Worm (Caenorhabditis elegans) whole organism, early embryonic: ENCODE results near the gene cyp-29A2.

Source experiments
- B0310.2 ChIP-seq: sonication (generic microtip); optimal IDR thresholded peaks from 2 replicates; lab custom pipeline; 2016; ENCODE audit warnings: mild to moderate bottlenecking, missing genetic modification characterization, missing compliant biosample characterization
- F13C5.2 ChIP-seq: sonication (generic microtip); optimal IDR thresholded peaks from 2 replicates; lab custom pipeline; 2017; ENCODE audit warnings: mild to moderate bottlenecking, missing genetic modification characterization, inconsistent platforms, missing compliant biosample characterization
- aly-1 ChIP-seq: sonication (generic microtip); optimal IDR thresholded peaks from 2 replicates; lab custom pipeline; 2016; ENCODE audit warnings: missing genetic modification characterization, missing compliant biosample characterization
- ama-1 ChIP-seq: fragments of 150-350 bp; optimal IDR thresholded peaks from 2 replicates; lab custom pipeline; 2014
- ceh-13 ChIP-seq: fragments of 200-800 bp; sonication (Bioruptor generic); optimal IDR thresholded peaks from 2 replicates; lab custom pipeline; 2018; ENCODE audit warnings: mild to moderate bottlenecking, missing genetic modification characterization, missing compliant biosample characterization
- ceh-36 ChIP-seq: sonication (generic microtip); optimal IDR thresholded peaks from 2 replicates; lab custom pipeline; 2016; ENCODE audit warnings: missing genetic modification characterization, inconsistent platforms, missing compliant biosample characterization
- ets-7 ChIP-seq: sonication (generic microtip); optimal IDR thresholded peaks from 2 replicates; lab custom pipeline; 2016; ENCODE audit warnings: missing genotype, missing genetic modification characterization, missing compliant biosample characterization
- flt-1 ChIP-seq: fragments of 200-800 bp; sonication (Bioruptor generic); IDR thresholded peaks from 2 replicates; pipeline ENCODE4 v1.3.6; 2022; ENCODE audit warnings: missing genetic modification characterization, missing compliant biosample characterization
- hmg-4 ChIP-seq: fragments of 200-800 bp; sonication (Bioruptor generic); optimal IDR thresholded peaks from 2 replicates; lab custom pipeline; 2018; ENCODE audit warnings: mild to moderate bottlenecking, missing genetic modification characterization, missing compliant biosample characterization
- hnd-1 ChIP-seq: sonication (generic microtip); optimal IDR thresholded peaks from 2 replicates; lab custom pipeline; 2016; ENCODE audit warnings: missing genetic modification characterization, missing compliant biosample characterization
- pes-1 ChIP-seq: fragments of 200-800 bp; sonication (Bioruptor generic); IDR thresholded peaks from 2 replicates; pipeline ENCODE4 v1.3.6; 2022; ENCODE audit warnings: missing genetic modification reagents, missing genetic modification characterization, missing compliant biosample characterization
- scrt-1 ChIP-seq: fragments of 200-800 bp; sonication (Bioruptor generic); IDR thresholded peaks from 2 replicates; pipeline ENCODE4 v1.3.6; 2022; ENCODE audit warnings: missing genetic modification characterization, missing compliant biosample characterization
- sea-1 ChIP-seq: fragments of 200-800 bp; sonication (Bioruptor generic); conservative IDR thresholded peaks from 2 replicates; pipeline ENCODE4 v1.3.6; 2022; ENCODE audit warnings: missing genetic modification characterization, missing compliant biosample characterization
- tbx-11 ChIP-seq: fragments of 200-800 bp; sonication (Bioruptor generic); IDR thresholded peaks from 2 replicates; pipeline ENCODE4 v1.3.6; 2022; ENCODE audit warnings: missing genetic modification characterization, missing compliant biosample characterization
- tbx-37 ChIP-seq: fragments of 200-800 bp; sonication (Bioruptor generic); conservative IDR thresholded peaks from 2 replicates; pipeline ENCODE4 v1.3.6; 2022; ENCODE audit warnings: missing genetic modification reagents, missing genetic modification characterization, missing compliant biosample characterization
- tra-4 ChIP-seq: sonication (generic microtip); optimal IDR thresholded peaks from 2 replicates; lab custom pipeline; 2017; ENCODE audit warnings: missing genetic modification characterization, missing compliant biosample characterization

The cyp-29A2 gene

ce11 chrV:11263025-11263424, 45.6 kb downstream of the cyp-29A2 start, which contains the start of gene F07B10.4:
TSS of gene F07B10.4 (minus strand) at chrV:11263125.
- no peak for TF ChIP-seq tbx-11 (GFP tag; lab: Robert Waterston, UW)
- TF ChIP-seq aly-1 (tag; lab: Kevin White, UChicago), result no peak
- no peak for TF ChIP-seq ama-1
- TF ChIP-seq tra-4 (tag; lab: Kevin White, UChicago), result no peak

- no peak for TF ChIP-seq flt-1 (GFP tag; lab: Robert Waterston, UW)
- TF ChIP-seq scrt-1, result no peak
- no peak for TF ChIP-seq ceh-13 (GFP tag; lab: Kevin White, UChicago)
- TF ChIP-seq F13C5.2 (tag; lab: Kevin White, UChicago), result no peak
- no peak for TF ChIP-seq ceh-36 (tag; lab: Kevin White, UChicago)
- TF ChIP-seq hnd-1 (tag; lab: Kevin White, UChicago), result no peak
- TF ChIP-seq aly-1 (tag; lab: Kevin White, UChicago), result no peak
- TF ChIP-seq ets-7 (tag; lab: Kevin White, UChicago), result no peak
- TF ChIP-seq B0310.2 (tag; lab: Kevin White, UChicago), result no peak
- TF ChIP-seq ama-1, result no peak
- TF ChIP-seq sea-1, result no peak
- TF ChIP-seq pes-1 (GFP tag; lab: Robert Waterston, UW), result no peak
- no peak for TF ChIP-seq tbx-11 (GFP tag; lab: Robert Waterston, UW)
- no peak for TF ChIP-seq hmg-4
These were observed 48.1 kb downstream of the cyp-29A2 start, which contains the start of gene cln-3.1 for ce11 chrV:11265482-11265881. TSS of gene cln-3.1 (minus strand) at chrV:11265652.

ce11 chrV:11266681-11267080, 49.3 kb downstream of the cyp-29A2 start, which contains the start of gene str-116:
TSS of gene str-116 (plus strand) at chrV:11266981.
- TF ChIP-seq hmg-4 (no peak), F13C5.2 (tag; lab: Kevin White, UChicago) (no peak), B0310.2 (tag; lab: Kevin White, UChicago) (no peak), flt-1 (GFP tag; lab: Robert Waterston, UW) (no peak), tbx-11 (GFP tag; lab: Robert Waterston, UW) (no peak), ceh-36 (tag; lab: Kevin White, UChicago) (no peak), tra-4 (tag; lab: Kevin White, UChicago) (no peak), tbx-37 (GFP tag; lab: Robert Waterston, UW) (no peak), sea-1 (no peak), scrt-1 (no peak), pes-1 (GFP tag; lab: Robert Waterston, UW) (no peak), ama-1 (no peak)

- TF ChIP-seq scrt-1, result no peak
- TF ChIP-seq tbx-11 (GFP tag; lab: Robert Waterston, UW), result no peak
- TF ChIP-seq hmg-4, result no peak
- TF ChIP-seq tra-4 (tag; lab: Kevin White, UChicago), result no peak
- TF ChIP-seq ama-1, result no peak
- no peak for TF ChIP-seq ceh-36 (tag; lab: Kevin White, UChicago)
- TF ChIP-seq pes-1 (GFP tag; lab: Robert Waterston, UW), result no peak
- no peak for TF ChIP-seq sea-1
These were observed 51.4 kb downstream of the cyp-29A2 start, which contains the start of gene str-115 for ce11 chrV:11268791-11269190. TSS of gene str-115 (plus strand) at chrV:11269091.
